Worm (Caenorhabditis elegans): ENCODE results near the gene lgc-4.

DNA sequence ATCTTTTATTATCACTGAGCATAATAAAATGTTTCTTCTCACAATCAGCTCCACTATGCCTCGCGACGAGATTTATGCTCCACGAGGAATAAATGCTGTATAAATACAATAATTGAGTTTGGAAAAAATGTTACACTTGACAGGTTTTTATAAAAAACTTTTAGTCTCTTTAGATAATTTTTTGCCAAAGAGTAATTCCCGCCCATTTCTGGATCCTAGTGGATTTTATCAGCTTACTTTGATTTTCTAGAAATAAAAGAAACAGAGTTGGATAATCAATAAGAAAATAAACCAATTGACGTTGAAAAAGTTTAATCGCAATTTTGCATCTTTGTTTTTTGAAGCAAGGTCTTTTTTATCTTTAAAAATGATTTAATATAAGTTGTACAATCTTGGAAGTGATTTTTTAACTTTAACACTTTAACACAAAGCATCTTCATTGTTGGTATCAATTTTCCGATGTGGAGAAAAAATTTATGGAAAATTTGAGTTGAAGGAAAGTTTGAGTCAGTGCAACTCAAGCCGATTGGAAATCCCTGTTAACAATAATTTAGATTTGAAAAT is 19.7 kb upstream of the lgc-4 start:
- TF ChIP-seq nhr-28 (tag; optimal IDR thresholded peaks at IDR 0.05) = no peak
- no peak for TF ChIP-seq nhr-237 (tag; optimal IDR thresholded peaks at IDR 0.05)
- TF ChIP-seq nhr-76 (tag; optimal IDR thresholded peaks at IDR 0.05) = no peak
- no peak for TF ChIP-seq skn-1 (tag; optimal IDR thresholded peaks at IDR 0.05)
- no peak for TF ChIP-seq aha-1 (tag; optimal IDR thresholded peaks at IDR 0.05)
- TF ChIP-seq hlh-4 (tag; optimal IDR thresholded peaks at IDR 0.05) = no peak
- no peak for TF ChIP-seq lsy-2 (tag; optimal IDR thresholded peaks at IDR 0.05)
- TF ChIP-seq zag-1 (tag; optimal IDR thresholded peaks at IDR 0.05) = no peak

Measured in whole organism, L1 larva.